In genomic region chrIV:3163562-3163961, ce11 we compare ENCODE assay signal across 7 worm cellular contexts.
TF ChIP-seq lines count a peak whose summit lies in the region.

No protein-coding gene starts in this region.

TF ChIP-seq in whole organism, L1 larva, 84 proteins besides CTCF, POLR2A, EP300 and RAD21 (continues in another document):
- peak; percentile 70 for TF ChIP-seq pag-3 (tag; optimal IDR thresholded peaks at IDR 0.05; lab: Kevin White, UChicago; ENCODE audit: borderline replicate concordance, insufficient read depth)
- no peak for TF ChIP-seq lin-13 (GFP tag; optimal IDR thresholded peaks at IDR 0.05; lab: Kevin White, UChicago)
- peak in 1 of 2 experiments; percentile 23 for TF ChIP-seq lsy-2 (tag; optimal IDR thresholded peaks at IDR 0.05; lab: Kevin White, UChicago)
- no peak for TF ChIP-seq elt-2 (tag; optimal IDR thresholded peaks at IDR 0.05; lab: Kevin White, UChicago)
- peak; percentile 2 for TF ChIP-seq ceh-8 (GFP tag; optimal IDR thresholded peaks at IDR 0.05; lab: Kevin White, UChicago)
- no peak for TF ChIP-seq alr-1 (tag; optimal IDR thresholded peaks at IDR 0.05; lab: Kevin White, UChicago; ENCODE audit: borderline replicate concordance)
- no peak for TF ChIP-seq fkh-4 (tag; optimal IDR thresholded peaks at IDR 0.05; lab: Kevin White, UChicago; ENCODE audit: borderline replicate concordance)
- peak in 1 of 2 experiments; percentile 23 for TF ChIP-seq lin-35 (GFP tag; optimal IDR thresholded peaks at IDR 0.05; lab: Kevin White, UChicago)
- TF ChIP-seq pqm-1 (tag; optimal IDR thresholded peaks at IDR 0.05; lab: Kevin White, UChicago): no peak
- TF ChIP-seq egl-27 (tag; optimal IDR thresholded peaks at IDR 0.05; lab: Kevin White, UChicago): no peak
- peak; percentile 20 for TF ChIP-seq snu-23 (GFP tag; optimal IDR thresholded peaks at IDR 0.05; lab: Kevin White, UChicago)
- peak; percentile 18 for TF ChIP-seq unc-86 (tag; optimal IDR thresholded peaks at IDR 0.05; lab: Kevin White, UChicago)

TF ChIP-seq in whole organism, L2 larva, 48 proteins besides CTCF, POLR2A, EP300 and RAD21:
- TF ChIP-seq R02D3.7 (tag; optimal IDR thresholded peaks at IDR 0.05; lab: Kevin White, UChicago) (no peak), gmeb-1 (tag; optimal IDR thresholded peaks at IDR 0.05; lab: Kevin White, UChicago) (no peak), zag-1 (tag; optimal IDR thresholded peaks at IDR 0.05; lab: Kevin White, UChicago) (peak; percentile 52), F13H6.1 (tag; optimal IDR thresholded peaks at IDR 0.05; lab: Kevin White, UChicago) (peak; percentile 51), Y55F3AM.14 (GFP tag; optimal IDR thresholded peaks at IDR 0.05; lab: Kevin White, UChicago) (peak; percentile 37), C34F6.9 (tag; optimal IDR thresholded peaks at IDR 0.05; lab: Kevin White, UChicago) (peak; percentile 46), unc-55 (GFP tag; optimal IDR thresholded peaks at IDR 0.05; lab: Kevin White, UChicago) (peak; percentile 52), ztf-4 (tag; optimal IDR thresholded peaks at IDR 0.05; lab: Kevin White, UChicago) (no peak), nhr-6 (tag; optimal IDR thresholded peaks at IDR 0.05; lab: Kevin White, UChicago) (no peak), nhr-129 (tag; optimal IDR thresholded peaks at IDR 0.05; lab: Kevin White, UChicago) (peak; percentile 37)

TF ChIP-seq in whole organism, L3 larva, 47 proteins besides CTCF, POLR2A, EP300 and RAD21 (continues in another document):
- TF ChIP-seq nhr-43 (tag; optimal IDR thresholded peaks at IDR 0.05; lab: Kevin White, UChicago; ENCODE audit: poor library complexity, severe bottlenecking) (no peak), jun-1 (tag; optimal IDR thresholded peaks at IDR 0.05; lab: Kevin White, UChicago) (no peak), lin-15B (tag; optimal IDR thresholded peaks at IDR 0.05; lab: Kevin White, UChicago) (no peak), eor-1 (tag; optimal IDR thresholded peaks at IDR 0.05; lab: Kevin White, UChicago) (no peak), lin-39 (tag; optimal IDR thresholded peaks at IDR 0.05; lab: Kevin White, UChicago) (peak; percentile 62), unc-39 (tag; optimal IDR thresholded peaks at IDR 0.05; lab: Kevin White, UChicago) (no peak), mdl-1 (tag; optimal IDR thresholded peaks at IDR 0.05; lab: Kevin White, UChicago) (no peak), nfya-1 (tag; optimal IDR thresholded peaks at IDR 0.05; lab: Kevin White, UChicago; ENCODE audit: insufficient read depth) (peak; percentile 40), elt-1 (tag; optimal IDR thresholded peaks at IDR 0.05; lab: Kevin White, UChicago) (no peak), nhr-25 (tag; optimal IDR thresholded peaks at IDR 0.05; lab: Kevin White, UChicago) (no peak), nhr-12 (tag; optimal IDR thresholded peaks at IDR 0.05; lab: Kevin White, UChicago) (no peak), hmg-11 (tag; optimal IDR thresholded peaks at IDR 0.05; lab: Kevin White, UChicago) (peak; percentile 60), nhr-11 (tag; optimal IDR thresholded peaks at IDR 0.05; lab: Kevin White, UChicago) (no peak), ztf-4 (tag; optimal IDR thresholded peaks at IDR 0.05; lab: Kevin White, UChicago) (no peak)

TF ChIP-seq in whole organism, L4 larva, 104 proteins besides CTCF, POLR2A, EP300 and RAD21 (continues in another document):
- TF ChIP-seq F10B5.3 (tag; optimal IDR thresholded peaks at IDR 0.05; lab: Kevin White, UChicago) (no peak), lsy-2 (tag; optimal IDR thresholded peaks at IDR 0.05; lab: Kevin White, UChicago) (no peak), hif-1 (tag; optimal IDR thresholded peaks at IDR 0.05; lab: Kevin White, UChicago) (peak in 1 of 2 experiments; percentile 3), mdl-1 (tag; optimal IDR thresholded peaks at IDR 0.05; lab: Kevin White, UChicago) (peak in 1 of 2 experiments; percentile 10), nhr-28 (tag; optimal IDR thresholded peaks at IDR 0.05; lab: Kevin White, UChicago) (no peak), Y75B8A.6 (GFP tag; IDR thresholded peaks at IDR 0.05; lab: Robert Waterston, UW) (no peak), ceh-20 (GFP tag; IDR thresholded peaks at IDR 0.05; lab: Robert Waterston, UW) (peak; percentile 52; the same call in 1 of the 2 replicates), Y48G9A.11 (GFP tag; IDR thresholded peaks at IDR 0.05; lab: Robert Waterston, UW) (no peak), unc-62 (GFP tag; optimal IDR thresholded peaks at IDR 0.05 in 1 of 2; lab: Kevin White, UChicago) (peak in 1 of 2 experiments; percentile 87), unc-62 (tag; optimal IDR thresholded peaks at IDR 0.05; lab: Kevin White, UChicago) (no peak), set-16 (GFP tag; IDR thresholded peaks at IDR 0.05; lab: Robert Waterston, UW) (peak; percentile 81), F49E8.2 (tag; optimal IDR thresholded peaks at IDR 0.05; lab: Kevin White, UChicago; ENCODE audit: borderline replicate concordance) (no peak), egl-43 (GFP tag; IDR thresholded peaks at IDR 0.05; lab: Robert Waterston, UW) (peak; percentile 53; the same call in 1 of the 2 replicates), duxl-1 (tag; optimal IDR thresholded peaks at IDR 0.05; lab: Kevin White, UChicago; ENCODE audit: poor library complexity) (no peak)

TF ChIP-seq in whole organism, late embryonic, 69 proteins besides CTCF, POLR2A, EP300 and RAD21 (continues in another document):
- no peak for TF ChIP-seq C08G9.2 (tag; optimal IDR thresholded peaks at IDR 0.05; lab: Kevin White, UChicago)
- TF ChIP-seq pros-1 (tag; optimal IDR thresholded peaks at IDR 0.05; lab: Kevin White, UChicago): no peak
- no peak for TF ChIP-seq ceh-2 (tag; optimal IDR thresholded peaks at IDR 0.05; lab: Kevin White, UChicago)
- no peak for TF ChIP-seq hlh-8 (tag; optimal IDR thresholded peaks at IDR 0.05; lab: Kevin White, UChicago)
- no peak for TF ChIP-seq unc-86 (tag; optimal IDR thresholded peaks at IDR 0.05; lab: Kevin White, UChicago)
- TF ChIP-seq nhr-11 (tag; optimal IDR thresholded peaks at IDR 0.05; lab: Kevin White, UChicago): no peak
- TF ChIP-seq che-1 (tag; optimal IDR thresholded peaks at IDR 0.05; lab: Kevin White, UChicago): no peak
- no peak for TF ChIP-seq K09A11.1 (tag; optimal IDR thresholded peaks at IDR 0.05; lab: Kevin White, UChicago; ENCODE audit: insufficient read depth)
- no peak for TF ChIP-seq ets-4 (tag; optimal IDR thresholded peaks at IDR 0.05; lab: Kevin White, UChicago)
- no peak for TF ChIP-seq hlh-30 (tag; optimal IDR thresholded peaks at IDR 0.05; lab: Kevin White, UChicago; ENCODE audit: insufficient read depth)
- no peak for TF ChIP-seq odd-2 (tag; optimal IDR thresholded peaks at IDR 0.05; lab: Kevin White, UChicago)
- no peak for TF ChIP-seq T23F11.4 (GFP tag; optimal IDR thresholded peaks at IDR 0.05; lab: Kevin White, UChicago)
- TF ChIP-seq fkh-6 (tag; optimal IDR thresholded peaks at IDR 0.05; lab: Kevin White, UChicago): no peak
- no peak for TF ChIP-seq ttx-3 (tag; optimal IDR thresholded peaks at IDR 0.05; lab: Kevin White, UChicago)
- no peak for TF ChIP-seq pha-4 (tag; optimal IDR thresholded peaks at IDR 0.05; lab: Kevin White, UChicago)
- no peak for TF ChIP-seq ceh-22 (tag; optimal IDR thresholded peaks at IDR 0.05; lab: Kevin White, UChicago)

TF ChIP-seq in whole organism, mixed stage, embryonic, 35 proteins besides CTCF, POLR2A, EP300 and RAD21:
- TF ChIP-seq lin-13 (tag; optimal IDR thresholded peaks at IDR 0.05; lab: Kevin White, UChicago) (no peak), sptf-1 (tag; optimal IDR thresholded peaks at IDR 0.05; lab: Kevin White, UChicago) (peak; percentile 4), unc-62 (GFP tag; optimal IDR thresholded peaks at IDR 0.05; lab: Kevin White, UChicago) (peak; percentile 8), unc-120 (tag; optimal IDR thresholded peaks at IDR 0.05; lab: Kevin White, UChicago; ENCODE audit: poor library complexity, severe bottlenecking) (peak; percentile 63), mls-2 (tag; optimal IDR thresholded peaks at IDR 0.05; lab: Kevin White, UChicago) (no peak), ces-1 (GFP tag; optimal IDR thresholded peaks at IDR 0.05; lab: Kevin White, UChicago) (peak; percentile 8), hlh-1 (tag; optimal IDR thresholded peaks at IDR 0.05; lab: Kevin White, UChicago) (peak; percentile 41), snpc-4 (tag; optimal IDR thresholded peaks at IDR 0.05; lab: Kevin White, UChicago) (no peak)

TF ChIP-seq in whole organism, young adult, 124 proteins besides CTCF, POLR2A, EP300 and RAD21:
- TF ChIP-seq madf-3 (GFP tag; IDR thresholded peaks at IDR 0.05; lab: Robert Waterston, UW) (no peak), zfh-2 (GFP tag; conservative IDR thresholded peaks at IDR 0.05; lab: Robert Waterston, UW) (peak; percentile 83), egrh-3 (GFP tag; IDR thresholded peaks at IDR 0.05; lab: Robert Waterston, UW) (peak; percentile 67), mcd-1 (GFP tag; IDR thresholded peaks at IDR 0.05; lab: Robert Waterston, UW) (0 out of 2 replicates have a peak, but pooled peaks have one; percentile 16), ceh-58 (GFP tag; IDR thresholded peaks at IDR 0.05; lab: Robert Waterston, UW) (no peak), cebp-1 (GFP tag; IDR thresholded peaks at IDR 0.05; lab: Robert Waterston, UW) (no peak), cebp-1 (tag; optimal IDR thresholded peaks at IDR 0.05; lab: Kevin White, UChicago) (peak; percentile 34)
